Fruit fly (Drosophila melanogaster) whole organism, embryonic: Measurements from ENCODE around the gene Cpr66Cb.
A peak's percentile ranks its signal among the peaks of the same experiment; 100 is the strongest.

ENCODE experiments used
- Aef1 ChIP-seq: fragments of 200-800 bp; sonication (Bioruptor generic); IDR thresholded peaks from 3 replicates; pipeline ENCODE4 v1.3.6; 2022; ENCODE audit warnings: missing biosample characterization, missing genetic modification characterization
- Atf-2 ChIP-seq: fragments of 200-800 bp; sonication (Bioruptor generic); optimal IDR thresholded peaks from 2 replicates; lab custom pipeline; 2016; ENCODE audit warnings: missing biosample characterization, missing genetic modification characterization
- Bdp1 ChIP-seq: fragments of 200-800 bp; sonication (Bioruptor generic); optimal IDR thresholded peaks from 3 replicates; lab custom pipeline; 2016; ENCODE audit warnings: missing biosample characterization, missing genetic modification characterization
- C15 ChIP-seq: fragments of 200-800 bp; sonication (Bioruptor generic); IDR thresholded peaks from 3 replicates; pipeline ENCODE4 v1.3.6; 2022; ENCODE audit warnings: missing biosample characterization, missing genetic modification characterization
- CG10267 ChIP-seq: fragments of 200-800 bp; sonication (Bioruptor generic); optimal IDR thresholded peaks from 2 replicates; lab custom pipeline; 2018; ENCODE audit warnings: missing biosample characterization, mild to moderate bottlenecking, missing genetic modification characterization, moderate library complexity
- CG10366 ChIP-seq: fragments of 200-800 bp; sonication (Bioruptor generic); IDR thresholded peaks from 2 replicates; pipeline ENCODE4 v1.3.6; 2022; ENCODE audit warnings: missing biosample characterization, missing genetic modification characterization
- CG10959 ChIP-seq: fragments of 200-800 bp; sonication (Bioruptor generic); IDR thresholded peaks from 2 replicates; pipeline ENCODE4 v1.3.6; 2022; ENCODE audit warnings: missing biosample characterization, missing genetic modification characterization
- CG11247 ChIP-seq: fragments of 200-800 bp; sonication (Bioruptor generic); IDR thresholded peaks from 2 replicates; pipeline ENCODE4 v1.3.6; 2022; ENCODE audit warnings: missing biosample characterization, missing genetic modification characterization
- CG12219 ChIP-seq: fragments of 200-800 bp; sonication (Bioruptor generic); optimal IDR thresholded peaks from 3 replicates; lab custom pipeline; 2018; ENCODE audit warnings: missing biosample characterization, mild to moderate bottlenecking, missing genetic modification characterization
- CG14014 ChIP-seq: fragments of 200-800 bp; sonication (Bioruptor generic); IDR thresholded peaks from 2 replicates; pipeline ENCODE4 v1.3.6; 2022; ENCODE audit warnings: missing biosample characterization, missing genetic modification characterization
- CG15601 ChIP-seq: fragments of 200-800 bp; sonication (Bioruptor generic); optimal IDR thresholded peaks from 3 replicates; lab custom pipeline; 2019; ENCODE audit warnings: missing biosample characterization, mild to moderate bottlenecking, missing genetic modification characterization, moderate library complexity
- CG17186 ChIP-seq: fragments of 200-800 bp; sonication (Bioruptor generic); optimal IDR thresholded peaks from 3 replicates; lab custom pipeline; 2017; ENCODE audit warnings: missing biosample characterization, missing genetic modification reagents, missing genetic modification characterization
- CG17385 ChIP-seq: fragments of 200-800 bp; sonication (Bioruptor generic); optimal IDR thresholded peaks from 3 replicates; lab custom pipeline; 2018; ENCODE audit warnings: missing biosample characterization, mild to moderate bottlenecking, missing genetic modification characterization
- CG17829 ChIP-seq: fragments of 200-800 bp; optimal IDR thresholded peaks from 2 replicates; lab custom pipeline; 2019; ENCODE audit warnings: missing biosample characterization, mild to moderate bottlenecking, missing genetic modification characterization, moderate library complexity
- CG18262 ChIP-seq: fragments of 200-800 bp; optimal IDR thresholded peaks from 3 replicates; lab custom pipeline; 2019; ENCODE audit warnings: missing biosample characterization, mild to moderate bottlenecking, missing genetic modification characterization, moderate library complexity
- CG18599 ChIP-seq: fragments of 200-800 bp; sonication (Bioruptor generic); optimal IDR thresholded peaks from 3 replicates; lab custom pipeline; 2017; ENCODE audit warnings: missing biosample characterization, missing genetic modification characterization, mild to moderate bottlenecking, moderate library complexity, missing genetic modification reagents
- CG18764 ChIP-seq: fragments of 200-800 bp; sonication (Bioruptor generic); optimal IDR thresholded peaks from 3 replicates; lab custom pipeline; 2016; ENCODE audit warnings: missing biosample characterization, missing genetic modification characterization
- CG2116 ChIP-seq: fragments of 200-800 bp; sonication (Bioruptor generic); optimal IDR thresholded peaks from 3 replicates; lab custom pipeline; 2018; ENCODE audit warnings: missing biosample characterization, mild to moderate bottlenecking, missing genetic modification characterization
- CG2120 ChIP-seq: fragments of 200-800 bp; sonication (Bioruptor generic); optimal IDR thresholded peaks from 3 replicates; lab custom pipeline; 2016; ENCODE audit warnings: missing biosample characterization, missing genetic modification characterization
- CG3163 ChIP-seq: fragments of 200-800 bp; sonication (Bioruptor generic); optimal IDR thresholded peaks from 3 replicates; lab custom pipeline; 2016; ENCODE audit warnings: missing biosample characterization, missing genetic modification characterization
- CG33213 ChIP-seq: fragments of 200-800 bp; sonication (Bioruptor generic); optimal IDR thresholded peaks from 3 replicates; lab custom pipeline; 2016; ENCODE audit warnings: missing biosample characterization, missing genetic modification characterization
- CG6854 ChIP-seq: fragments of 200-800 bp; sonication (Bioruptor generic); optimal IDR thresholded peaks from 3 replicates; lab custom pipeline; 2017; ENCODE audit warnings: missing biosample characterization, mild to moderate bottlenecking, missing genetic modification characterization
- CG7963 ChIP-seq: fragments of 200-800 bp; sonication (Bioruptor generic); IDR thresholded peaks from 3 replicates; pipeline ENCODE4 v1.3.6; 2022; ENCODE audit warnings: missing biosample characterization, missing genetic modification characterization; ENCODE audit not compliant: partially characterized antibody
- CG8089 ChIP-seq: fragments of 200-800 bp; sonication (Bioruptor generic); optimal IDR thresholded peaks from 3 replicates; lab custom pipeline; 2016; ENCODE audit warnings: missing biosample characterization, missing genetic modification characterization
- CG9797 ChIP-seq: fragments of 200-800 bp; sonication (Bioruptor generic); optimal IDR thresholded peaks from 3 replicates; lab custom pipeline; 2018; ENCODE audit warnings: missing biosample characterization, mild to moderate bottlenecking, missing genetic modification characterization
- CG9876 ChIP-seq: fragments of 200-800 bp; sonication (Bioruptor generic); optimal IDR thresholded peaks from 2 replicates; lab custom pipeline; 2016; ENCODE audit warnings: missing biosample characterization, missing genetic modification characterization
- D ChIP-seq, 2 experiments: fragments of 200-800 bp in 1 of 2; fragments of >200 bp in 1 of 2; sonication (Bioruptor generic) in 1 of 2; optimal IDR thresholded peaks; 2 replicates in 1 of 2; 3 replicates in 1 of 2; lab custom pipeline; 2017; ENCODE audit warnings: mild to moderate bottlenecking in 1 of 2, missing biosample characterization in 1 of 2, missing genetic modification characterization in 1 of 2, missing genetic modification reagents in 1 of 2
- Hmr ChIP-seq: fragments of 200-800 bp; sonication (Bioruptor generic); optimal IDR thresholded peaks from 3 replicates; lab custom pipeline; 2017; ENCODE audit warnings: mild to moderate bottlenecking, missing biosample characterization, missing genetic modification reagents, missing genetic modification characterization
- Hr78 ChIP-seq, 2 experiments: fragments of 200-800 bp in 1 of 2; fragments of >200 bp in 1 of 2; sonication (Bioruptor generic) in 1 of 2; optimal IDR thresholded peaks; 2 replicates each; lab custom pipeline; 2017 to 2019; ENCODE audit warnings: missing biosample characterization in 2 of 2, missing genetic modification characterization in 2 of 2, mild to moderate bottlenecking in 1 of 2, moderate library complexity in 1 of 2
- Usf ChIP-seq: fragments of 200-800 bp; sonication (Bioruptor generic); optimal IDR thresholded peaks from 2 replicates; lab custom pipeline; 2017; ENCODE audit warnings: missing genotype, missing biosample characterization, missing genetic modification characterization
- Xrp1 ChIP-seq: fragments of 200-800 bp; sonication (Bioruptor generic); IDR thresholded peaks from 2 replicates; pipeline ENCODE4 v1.3.6; 2022; ENCODE audit warnings: missing biosample characterization, missing genetic modification characterization
- ase ChIP-seq: fragments of 200-800 bp; sonication (Bioruptor generic); IDR thresholded peaks from 3 replicates; pipeline ENCODE4 v1.3.6; 2022; ENCODE audit warnings: missing biosample characterization, missing genetic modification characterization
- ash1 ChIP-seq: fragments of 200-800 bp; sonication (Bioruptor generic); optimal IDR thresholded peaks from 2 replicates; lab custom pipeline; 2018; ENCODE audit warnings: missing biosample characterization, mild to moderate bottlenecking, missing genetic modification characterization
- chm ChIP-seq: fragments of 200-800 bp; sonication (Bioruptor generic); IDR thresholded peaks from 2 replicates; pipeline ENCODE4 v1.3.6; 2022; ENCODE audit warnings: missing biosample characterization, missing genetic modification characterization
- ci ChIP-seq: fragments of 200-800 bp; sonication (Bioruptor generic); IDR thresholded peaks from 3 replicates; pipeline ENCODE4 v1.3.6; 2022; ENCODE audit warnings: missing biosample characterization, missing genetic modification characterization
- fd64A ChIP-seq: fragments of 200-800 bp; sonication (Bioruptor generic); optimal IDR thresholded peaks from 3 replicates; lab custom pipeline; 2018; ENCODE audit warnings: missing biosample characterization, mild to moderate bottlenecking, missing genetic modification characterization
- gem ChIP-seq: fragments of 200-800 bp; sonication (Bioruptor generic); optimal IDR thresholded peaks from 2 replicates; lab custom pipeline; 2019; ENCODE audit warnings: missing biosample characterization, mild to moderate bottlenecking, missing genetic modification characterization, moderate library complexity
- ham ChIP-seq: fragments of 200-800 bp; sonication (Bioruptor generic); IDR thresholded peaks from 2 replicates; pipeline ENCODE4 v1.3.6; 2022; ENCODE audit warnings: missing biosample characterization, missing genetic modification characterization
- insv ChIP-seq, 2 experiments: fragments of 200-800 bp; sonication (Bioruptor generic); optimal IDR thresholded peaks; 3 replicates each; lab custom pipeline; 2016 to 2018; ENCODE audit warnings: missing biosample characterization in 2 of 2, missing genetic modification characterization in 2 of 2
- lilli ChIP-seq: fragments of 200-800 bp; sonication (Bioruptor generic); optimal IDR thresholded peaks from 3 replicates; lab custom pipeline; 2016; ENCODE audit warnings: missing biosample characterization, missing genetic modification characterization
- otp ChIP-seq: fragments of 200-800 bp; sonication (Bioruptor generic); IDR thresholded peaks from 3 replicates; pipeline ENCODE4, ENCODE4 v1.3.6; 2022; ENCODE audit warnings: missing biosample characterization, missing genetic modification characterization
- pros ChIP-seq: fragments of 200-800 bp; sonication (Bioruptor generic); optimal IDR thresholded peaks from 3 replicates; lab custom pipeline; 2019; ENCODE audit warnings: missing biosample characterization, mild to moderate bottlenecking, missing genetic modification characterization, moderate library complexity
- ranshi ChIP-seq: fragments of 200-800 bp; sonication (Bioruptor generic); IDR thresholded peaks from 2 replicates; pipeline ENCODE4 v1.3.6; 2022; ENCODE audit warnings: missing biosample characterization, missing genetic modification characterization
- sc ChIP-seq, 3 experiments: fragments of >200 bp in 2 of 3; fragments of 200-800 bp in 1 of 3; sonication (Bioruptor generic) in 1 of 3; optimal IDR thresholded peaks; 2 replicates in 2 of 3; 3 replicates in 1 of 3; lab custom pipeline; 2017; ENCODE audit warnings: mild to moderate bottlenecking in 1 of 3, missing biosample characterization in 1 of 3, missing genetic modification characterization in 1 of 3, missing genetic modification reagents in 1 of 3
- sim ChIP-seq: fragments of 200-800 bp; sonication (Bioruptor generic); IDR thresholded peaks from 2 replicates; pipeline ENCODE4 v1.3.6; 2022; ENCODE audit warnings: missing biosample characterization, missing genetic modification characterization
- tin ChIP-seq: fragments of 200-800 bp; sonication (Bioruptor generic); optimal IDR thresholded peaks from 3 replicates; lab custom pipeline; 2016; ENCODE audit warnings: missing biosample characterization, missing genetic modification characterization
- usp ChIP-seq: fragments of >200 bp; optimal IDR thresholded peaks from 2 replicates; lab custom pipeline; 2017; ENCODE audit warnings: missing biosample characterization, missing genetic modification characterization
- vfl ChIP-seq: fragments of 200-800 bp; sonication (Bioruptor generic); optimal IDR thresholded peaks from 2 replicates; lab custom pipeline; 2016; ENCODE audit warnings: missing biosample characterization, missing genetic modification characterization
- wor ChIP-seq: fragments of 200-800 bp; sonication (Bioruptor generic); IDR thresholded peaks from 2 replicates; pipeline ENCODE4 v1.3.6; 2022; ENCODE audit warnings: missing biosample characterization, missing genetic modification characterization
- zfh1 ChIP-seq: fragments of 200-800 bp; sonication (Bioruptor generic); IDR thresholded peaks from 3 replicates; pipeline ENCODE4 v1.3.6; 2022; ENCODE audit warnings: missing biosample characterization, missing genetic modification characterization

Gene Cpr66Cb

DNA sequence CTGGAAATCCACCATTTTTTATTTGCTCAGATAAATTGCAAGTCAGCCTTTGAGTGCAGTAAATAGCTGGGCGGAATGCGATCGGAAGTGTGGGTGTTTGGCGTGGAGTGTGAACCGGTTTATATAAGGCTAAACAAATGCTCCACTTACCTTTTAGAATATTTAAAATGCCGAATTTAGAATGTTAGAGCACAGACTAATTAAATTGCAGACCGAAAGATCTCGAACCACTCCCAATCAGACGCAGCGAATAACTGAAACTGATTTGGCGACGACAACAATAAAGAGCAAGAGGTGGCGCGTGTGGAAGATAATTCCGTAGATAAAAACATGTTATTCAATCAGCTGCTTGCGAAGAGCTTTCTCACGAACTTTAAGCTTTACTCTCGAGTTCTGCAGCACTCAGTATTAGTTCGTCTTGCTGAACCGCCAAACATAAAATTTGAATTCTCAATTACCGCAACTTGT, 24.2 kb downstream of the Cpr66Cb start, which contains the start of gene Idh (continued):
- no peak for TF ChIP-seq wor
- TF ChIP-seq pros, result no peak
- TF ChIP-seq CG18764 (GFP tag; lab: Kevin White, UChicago), result no peak
- TF ChIP-seq CG17385, result peak; percentile 37
- no peak for TF ChIP-seq insv (GFP tag; optimal IDR thresholded peaks at IDR 0.05; lab: Kevin White, UChicago)
- no peak; the same call in 1 of the 2 replicates for TF ChIP-seq chm (GFP tag; lab: Robert Waterston, UW)
- no peak for TF ChIP-seq ash1 (GFP tag; lab: Kevin White, UChicago)
- TF ChIP-seq CG9876 (GFP tag; lab: Kevin White, UChicago), result no peak
- no peak for TF ChIP-seq Xrp1 (GFP tag; lab: Robert Waterston, UW)
- TF ChIP-seq CG15601 (tag; lab: Kevin White, UChicago), result no peak
- no peak for TF ChIP-seq ranshi
- no peak for TF ChIP-seq usp
- TF ChIP-seq CG2120 (GFP tag; lab: Kevin White, UChicago), result peak; percentile 23
- no peak for TF ChIP-seq CG18262
- no peak for TF ChIP-seq CG10267 (tag; lab: Kevin White, UChicago)
- no peak for TF ChIP-seq Usf
- no peak for TF ChIP-seq sim
- no peak for TF ChIP-seq ham (GFP tag; lab: Robert Waterston, UW)
- no peak for TF ChIP-seq CG8089 (GFP tag; lab: Kevin White, UChicago)
- TF ChIP-seq Hmr (GFP tag; lab: Kevin White, UChicago), result peak; percentile 52
- TF ChIP-seq Hr78 (GFP tag; optimal IDR thresholded peaks at IDR 0.05; lab: Kevin White, UChicago), result peak in 1 of 2 experiments; percentile 93
- no peak for TF ChIP-seq CG10366 (GFP tag; lab: Robert Waterston, UW)
- TF ChIP-seq D (optimal IDR thresholded peaks at IDR 0.05; lab: Kevin White, UChicago), result no peak
- no peak for TF ChIP-seq D (GFP tag; optimal IDR thresholded peaks at IDR 0.05; lab: Kevin White, UChicago)
- TF ChIP-seq CG18599 (GFP tag; lab: Kevin White, UChicago), result peak; percentile 12
- no peak for TF ChIP-seq CG12219 (GFP tag; lab: Kevin White, UChicago)
- TF ChIP-seq CG6854, result peak; percentile 22
- TF ChIP-seq Aef1 (GFP tag; lab: Robert Waterston, UW), result 0 out of 3 replicates have a peak, but pooled peaks have one; percentile 15
- TF ChIP-seq CG3163 (GFP tag; lab: Kevin White, UChicago), result peak; percentile 62
- TF ChIP-seq ci (GFP tag; lab: Robert Waterston, UW), result peak; percentile 58; the same call in 2 of the 3 replicates
- no peak for TF ChIP-seq gem (tag; lab: Kevin White, UChicago)
- no peak for TF ChIP-seq ase (GFP tag; lab: Robert Waterston, UW)
- peak; percentile 2 for TF ChIP-seq lilli (GFP tag; lab: Kevin White, UChicago)
- TF ChIP-seq CG17829 (tag; lab: Kevin White, UChicago), result no peak
- TF ChIP-seq vfl (GFP tag; lab: Kevin White, UChicago), result no peak
- TF ChIP-seq CG10959 (GFP tag; lab: Robert Waterston, UW), result no peak
- no peak for TF ChIP-seq sc (optimal IDR thresholded peaks at IDR 0.05; lab: Kevin White, UChicago)
- TF ChIP-seq sc (GFP tag; optimal IDR thresholded peaks at IDR 0.05; lab: Kevin White, UChicago), result no peak
- no peak for TF ChIP-seq CG7963
- no peak for TF ChIP-seq Bdp1
- TF ChIP-seq zfh1 (GFP tag; lab: Robert Waterston, UW), result no peak
- no peak for TF ChIP-seq fd64A (GFP tag; lab: Kevin White, UChicago)
- no peak for TF ChIP-seq Atf-2
- no peak for TF ChIP-seq CG33213
- TF ChIP-seq CG14014 (GFP tag; lab: Robert Waterston, UW), result 0 out of 2 replicates have a peak, but pooled peaks have one; percentile 17
- no peak for TF ChIP-seq otp (GFP tag; lab: Robert Waterston, UW)
- no peak for TF ChIP-seq CG2116 (GFP tag; lab: Kevin White, UChicago)
- TF ChIP-seq CG9797, result no peak
- no peak for TF ChIP-seq CG17186 (GFP tag; lab: Kevin White, UChicago)
- TF ChIP-seq C15 (GFP tag; lab: Robert Waterston, UW), result no peak
- TF ChIP-seq CG11247 (GFP tag; lab: Robert Waterston, UW), result 0 out of 2 replicates have a peak, but pooled peaks have one; percentile 14
- no peak for TF ChIP-seq tin (GFP tag; lab: Kevin White, UChicago)
